Worm (Caenorhabditis elegans) whole organism, L4/young adult: Measurements from ENCODE around the gene cept-1.

Source experiments
- W03F9.2 ChIP-seq: fragments of 150-350 bp; optimal IDR thresholded peaks from 2 replicates; lab custom pipeline; 2014; ENCODE audit warnings: missing biosample characterization, missing genetic modification characterization
- him-1 ChIP-seq: sonication (generic microtip); optimal IDR thresholded peaks from 2 replicates; lab custom pipeline; 2016; ENCODE audit warnings: missing genotype, missing genetic modification reagents, missing genetic modification characterization, missing compliant biosample characterization

DNA sequence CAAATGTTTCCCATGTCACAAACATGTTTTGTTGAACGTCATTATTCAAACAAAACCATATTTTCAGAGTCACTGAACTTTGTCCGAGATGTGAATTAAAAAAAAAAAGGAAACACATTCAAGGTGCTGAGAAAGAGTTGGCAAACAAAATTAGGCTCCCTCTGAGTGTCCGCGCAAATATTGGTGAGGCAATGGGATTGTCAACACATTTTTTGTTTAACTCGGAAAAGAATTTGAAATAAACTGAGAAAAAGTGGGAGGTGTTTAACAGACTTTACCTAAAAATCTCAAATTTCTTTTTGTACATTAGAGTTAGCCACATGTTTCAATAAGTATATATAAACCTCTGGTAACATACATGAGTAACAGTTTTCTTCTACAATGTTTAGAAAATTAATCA, 31.9 kb downstream of the cept-1 start, which contains the start of gene abf-6:
- TF ChIP-seq him-1 (tag; lab: Kevin White, UChicago) (no peak), W03F9.2 (tag; lab: Kevin White, UChicago) (no peak)
